Worm (Caenorhabditis elegans): ENCODE data around the gene mdh-1.

mdh-1 gene

ce11 chrV:6524757-6525156 lies 8.4 kb upstream of the mdh-1 start, which contains the start of gene acs-1:
Gene acs-1 (plus strand): TSS chrV:6524989.
- TF ChIP-seq ztf-22 (GFP tag; optimal IDR thresholded peaks at IDR 0.05) (peak; percentile 42), nfyb-1 (GFP tag; IDR thresholded peaks at IDR 0.05) (no peak), nhr-120 (GFP tag; IDR thresholded peaks at IDR 0.05) (no peak), pbrm-1 (GFP tag; IDR thresholded peaks at IDR 0.05) (no peak), mel-28 (tag; optimal IDR thresholded peaks at IDR 0.05; ENCODE audit: borderline replicate concordance) (no peak), dox-1 (GFP tag; IDR thresholded peaks at IDR 0.05) (peak; percentile 41), rec-8 (tag; optimal IDR thresholded peaks at IDR 0.05) (no peak), nhr-80 (tag; optimal IDR thresholded peaks at IDR 0.05) (peak; percentile 98), B0336.3 (GFP tag; IDR thresholded peaks at IDR 0.05) (0 out of 2 replicates have a peak, but pooled peaks have one; percentile 33), ets-4 (GFP tag; optimal IDR thresholded peaks at IDR 0.05) (peak; percentile 89)

- no peak for TF ChIP-seq F37B4.10 (GFP tag; IDR thresholded peaks at IDR 0.05)
- no peak for TF ChIP-seq madf-6 (GFP tag; IDR thresholded peaks at IDR 0.05)
- TF ChIP-seq F52B5.7 (tag; optimal IDR thresholded peaks at IDR 0.05), result no peak
- TF ChIP-seq egrh-3 (GFP tag; IDR thresholded peaks at IDR 0.05), result no peak
- no peak for TF ChIP-seq zfh-2 (GFP tag; conservative IDR thresholded peaks at IDR 0.05)
- TF ChIP-seq ets-4 (GFP tag; optimal IDR thresholded peaks at IDR 0.05), result peak; percentile 94
- TF ChIP-seq unc-130 (GFP tag; optimal IDR thresholded peaks at IDR 0.05), result no peak
- no peak for TF ChIP-seq ZK185.1 (tag; optimal IDR thresholded peaks at IDR 0.05; ENCODE audit: poor library complexity, severe bottlenecking)
- no peak for TF ChIP-seq pbrm-1 (GFP tag; IDR thresholded peaks at IDR 0.05)
- peak; percentile 4 for TF ChIP-seq nhr-90 (tag; optimal IDR thresholded peaks at IDR 0.05)
- TF ChIP-seq let-607 (tag; optimal IDR thresholded peaks at IDR 0.05), result no peak
- TF ChIP-seq lin-26 (GFP tag; IDR thresholded peaks at IDR 0.05), result no peak
- TF ChIP-seq Y53F4B.3 (GFP tag; IDR thresholded peaks at IDR 0.05), result no peak
- TF ChIP-seq lin-40 (tag; optimal IDR thresholded peaks at IDR 0.05), result no peak
- no peak for TF ChIP-seq B0261.1 (tag; optimal IDR thresholded peaks at IDR 0.05)
- no peak for TF ChIP-seq nhr-179 (tag; optimal IDR thresholded peaks at IDR 0.05)
- no peak for TF ChIP-seq ztf-25 (GFP tag; IDR thresholded peaks at IDR 0.05)
- TF ChIP-seq D2030.7 (GFP tag; IDR thresholded peaks at IDR 0.05), result no peak
- TF ChIP-seq ztf-28 (GFP tag; IDR thresholded peaks at IDR 0.05), result no peak
- no peak for TF ChIP-seq fkh-3 (tag; optimal IDR thresholded peaks at IDR 0.05)
- no peak for TF ChIP-seq ama-1 (optimal IDR thresholded peaks at IDR 0.05)
- TF ChIP-seq ama-1 (GFP tag; optimal IDR thresholded peaks at IDR 0.05), result no peak
- peak; percentile 0 for TF ChIP-seq tbp1 (GFP tag; optimal IDR thresholded peaks at IDR 0.05)
- no peak for TF ChIP-seq C17E4.6 (GFP tag; IDR thresholded peaks at IDR 0.05)
- no peak for TF ChIP-seq F49E8.2 (tag; optimal IDR thresholded peaks at IDR 0.05; ENCODE audit: insufficient read depth)
- TF ChIP-seq ceh-100 (GFP tag; IDR thresholded peaks at IDR 0.05), result no peak
- no peak for TF ChIP-seq tlf-1 (GFP tag; optimal IDR thresholded peaks at IDR 0.05)
- TF ChIP-seq Y53G8AR.9 (GFP tag; conservative IDR thresholded peaks at IDR 0.05), result no peak
- TF ChIP-seq F57A8.1 (GFP tag; optimal IDR thresholded peaks at IDR 0.05), result no peak
- TF ChIP-seq F57C9.4 (tag; optimal IDR thresholded peaks at IDR 0.05), result no peak
- TF ChIP-seq Y95B8A.8 (GFP tag; IDR thresholded peaks at IDR 0.05), result no peak
- TF ChIP-seq dpl-1 (GFP tag; optimal IDR thresholded peaks at IDR 0.05), result no peak
- no peak for TF ChIP-seq Y67H2A.10 (GFP tag; conservative IDR thresholded peaks at IDR 0.05)
- peak; percentile 41 for TF ChIP-seq unc-62 (GFP tag; optimal IDR thresholded peaks at IDR 0.05)
- TF ChIP-seq lag-1 (GFP tag; IDR thresholded peaks at IDR 0.05), result no peak
- TF ChIP-seq akir-1 (GFP tag; optimal IDR thresholded peaks at IDR 0.05), result no peak
- peak; percentile 99 for TF ChIP-seq nhr-80 (tag; optimal IDR thresholded peaks at IDR 0.05)
- peak; percentile 83 for TF ChIP-seq ztf-22 (GFP tag; optimal IDR thresholded peaks at IDR 0.05)
- no peak for TF ChIP-seq rec-8 (tag; optimal IDR thresholded peaks at IDR 0.05)
- no peak for TF ChIP-seq lin-54 (GFP tag; optimal IDR thresholded peaks at IDR 0.05)
- TF ChIP-seq atf-7 (tag; optimal IDR thresholded peaks at IDR 0.05), result peak; percentile 68
Measured at ce11 chrV:6522879-6523497, 6.7 kb upstream of the mdh-1 start.

All from whole organism, young adult.